Fruit fly (Drosophila melanogaster): Measurements from ENCODE around the gene Cht5.
A peak's percentile ranks its signal among the peaks of the same experiment; 100 is the strongest.

The Cht5 gene

dm6 chr3R:13722451-13722850 is 44.9 kb upstream of the Cht5 start:
- TF ChIP-seq lz (GFP tag; optimal IDR thresholded peaks at IDR 0.05) = no peak

- TF ChIP-seq CG3032 (tag; optimal IDR thresholded peaks at IDR 0.05) (no peak), CG10631 (GFP tag; optimal IDR thresholded peaks at IDR 0.05) (no peak)
Measured at dm6 chr3R:13724029-13724638, 43.2 kb upstream of the Cht5 start.

- TF ChIP-seq CG15336 (GFP tag; IDR thresholded peaks at IDR 0.05) = peak; percentile 16; the same call in 1 of the 2 replicates
- TF ChIP-seq CG3919 (GFP tag; optimal IDR thresholded peaks at IDR 0.05) = no peak
- TF ChIP-seq CG6792 (GFP tag; optimal IDR thresholded peaks at IDR 0.05) = no peak
- peak; percentile 3 for TF ChIP-seq Sox102F (GFP tag; optimal IDR thresholded peaks at IDR 0.05)
- no peak for TF ChIP-seq acj6 (GFP tag; optimal IDR thresholded peaks at IDR 0.05)
- TF ChIP-seq Met (GFP tag; optimal IDR thresholded peaks at IDR 0.05) = no peak
- TF ChIP-seq pdm3 (GFP tag; optimal IDR thresholded peaks at IDR 0.05) = peak; percentile 18
- TF ChIP-seq Lpt (GFP tag; optimal IDR thresholded peaks at IDR 0.05) = no peak
- TF ChIP-seq CG1621 (tag; optimal IDR thresholded peaks at IDR 0.05) = no peak
- TF ChIP-seq CG9139 (GFP tag; optimal IDR thresholded peaks at IDR 0.05) = no peak
- no peak for TF ChIP-seq Hr38 (GFP tag; optimal IDR thresholded peaks at IDR 0.05)
- TF ChIP-seq CG8119 (GFP tag; IDR thresholded peaks at IDR 0.05) = 0 out of 3 replicates have a peak, but pooled peaks have one; percentile 35
- TF ChIP-seq CG8632 (GFP tag; optimal IDR thresholded peaks at IDR 0.05) = no peak
- peak; percentile 62 for TF ChIP-seq Eip78C (GFP tag)
- TF ChIP-seq CG6854 (GFP tag; optimal IDR thresholded peaks at IDR 0.05) = no peak
- no peak for TF ChIP-seq Sox14 (GFP tag; optimal IDR thresholded peaks at IDR 0.05)
- TF ChIP-seq Hr4 (GFP tag; optimal IDR thresholded peaks at IDR 0.05) = peak; percentile 35
- TF ChIP-seq Eip75B (GFP tag; optimal IDR thresholded peaks at IDR 0.05) = no peak
- TF ChIP-seq esn (GFP tag; optimal IDR thresholded peaks at IDR 0.05) = peak; percentile 22
- TF ChIP-seq topi (GFP tag; optimal IDR thresholded peaks at IDR 0.05) = no peak
- peak; percentile 26 for TF ChIP-seq OdsH (GFP tag; optimal IDR thresholded peaks at IDR 0.05)
- TF ChIP-seq CG34406 (GFP tag; optimal IDR thresholded peaks at IDR 0.05) = peak; percentile 1
- TF ChIP-seq ss (GFP tag; optimal IDR thresholded peaks at IDR 0.05) = no peak
- no peak for TF ChIP-seq Ets96B (tag; optimal IDR thresholded peaks at IDR 0.05)
- peak; percentile 50 for TF ChIP-seq CG32006 (GFP tag; optimal IDR thresholded peaks at IDR 0.05)
- no peak for TF ChIP-seq salr (GFP tag; optimal IDR thresholded peaks at IDR 0.05)
- peak; percentile 62 for TF ChIP-seq svp (GFP tag)
- no peak for TF ChIP-seq achi (GFP tag; optimal IDR thresholded peaks at IDR 0.05)
- no peak for TF ChIP-seq Sox15 (GFP tag; optimal IDR thresholded peaks at IDR 0.05)
Measured at dm6 chr3R:13726795-13727194, 40.6 kb upstream of the Cht5 start.

- TF ChIP-seq Smox (GFP tag; optimal IDR thresholded peaks at IDR 0.05) (no peak), Blimp-1 (GFP tag; optimal IDR thresholded peaks at IDR 0.05) (no peak), esn (GFP tag; optimal IDR thresholded peaks at IDR 0.05) (no peak), fd59A (GFP tag; optimal IDR thresholded peaks at IDR 0.05) (no peak), Hr4 (GFP tag; optimal IDR thresholded peaks at IDR 0.05) (no peak), lz (GFP tag; optimal IDR thresholded peaks at IDR 0.05) (no peak), Hr39 (GFP tag; optimal IDR thresholded peaks at IDR 0.05) (no peak), spab (GFP tag; optimal IDR thresholded peaks at IDR 0.05) (no peak), CG6808 (GFP tag; optimal IDR thresholded peaks at IDR 0.05) (no peak), CG9139 (GFP tag; optimal IDR thresholded peaks at IDR 0.05) (no peak), dac (GFP tag; optimal IDR thresholded peaks at IDR 0.05) (no peak), dsx (GFP tag; optimal IDR thresholded peaks at IDR 0.05; ENCODE audit: poor library complexity, severe bottlenecking) (no peak), Ets96B (tag; optimal IDR thresholded peaks at IDR 0.05) (no peak), Lpt (GFP tag; optimal IDR thresholded peaks at IDR 0.05) (no peak), fkh (GFP tag; optimal IDR thresholded peaks at IDR 0.05) (no peak), svp (GFP tag) (no peak), CG15336 (GFP tag; IDR thresholded peaks at IDR 0.05) (no peak), fd85E (GFP tag; optimal IDR thresholded peaks at IDR 0.05) (no peak), acj6 (GFP tag; optimal IDR thresholded peaks at IDR 0.05) (no peak), CG34406 (GFP tag; optimal IDR thresholded peaks at IDR 0.05) (no peak)
Measured at dm6 chr3R:13728897-13729296, 38.5 kb upstream of the Cht5 start.

Measured in whole organism, prepupa.